Worm (Caenorhabditis elegans): ENCODE data around the gene ZK84.5.

Gene ZK84.5

ce11 chrII:6043166-6043565 lies 26.9 kb upstream of the ZK84.5 start, which contains the start of gene R12C12.10:
Gene R12C12.10 (minus strand): TSS chrII:6043266.
- TF ChIP-seq F22D6.2 (tag; optimal IDR thresholded peaks at IDR 0.05) (no peak), ztf-25 (GFP tag; IDR thresholded peaks at IDR 0.05) (no peak), nhr-120 (GFP tag; IDR thresholded peaks at IDR 0.05) (no peak), lin-40 (tag; optimal IDR thresholded peaks at IDR 0.05) (no peak), Y53G8AR.9 (GFP tag; conservative IDR thresholded peaks at IDR 0.05) (no peak), chd-7 (tag; optimal IDR thresholded peaks at IDR 0.05) (no peak), hrde-1 (tag; optimal IDR thresholded peaks at IDR 0.05; ENCODE audit: borderline replicate concordance) (no peak), pbrm-1 (GFP tag; IDR thresholded peaks at IDR 0.05) (no peak)

DNA sequence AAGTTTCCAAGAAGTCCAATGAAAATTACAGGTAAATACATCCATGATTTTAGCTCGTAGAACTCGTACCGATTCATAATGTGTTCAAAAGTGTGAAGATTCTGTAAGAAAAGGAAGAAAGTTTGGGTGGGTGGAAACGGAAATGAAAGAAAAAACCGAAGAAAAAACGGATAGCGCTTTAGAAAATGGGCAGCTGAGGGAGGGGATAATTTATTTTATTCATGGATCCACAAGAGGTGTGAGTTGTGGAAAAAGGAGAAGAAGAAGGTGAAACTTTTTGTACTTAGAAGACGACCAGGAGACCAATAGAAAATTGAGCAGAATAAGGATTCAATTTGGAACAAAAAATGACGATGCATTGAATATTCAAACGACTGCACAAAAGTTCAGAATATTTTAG lies 14.8 kb upstream of the ZK84.5 start, which contains the start of gene frpr-16:
TSS of gene frpr-16 (minus strand) at position 101 of the 400 bp plus-strand sequence.
- TF ChIP-seq nhr-120 (GFP tag; IDR thresholded peaks at IDR 0.05) (no peak), F49E8.2 (tag; optimal IDR thresholded peaks at IDR 0.05; ENCODE audit: insufficient read depth) (no peak)

DNA sequence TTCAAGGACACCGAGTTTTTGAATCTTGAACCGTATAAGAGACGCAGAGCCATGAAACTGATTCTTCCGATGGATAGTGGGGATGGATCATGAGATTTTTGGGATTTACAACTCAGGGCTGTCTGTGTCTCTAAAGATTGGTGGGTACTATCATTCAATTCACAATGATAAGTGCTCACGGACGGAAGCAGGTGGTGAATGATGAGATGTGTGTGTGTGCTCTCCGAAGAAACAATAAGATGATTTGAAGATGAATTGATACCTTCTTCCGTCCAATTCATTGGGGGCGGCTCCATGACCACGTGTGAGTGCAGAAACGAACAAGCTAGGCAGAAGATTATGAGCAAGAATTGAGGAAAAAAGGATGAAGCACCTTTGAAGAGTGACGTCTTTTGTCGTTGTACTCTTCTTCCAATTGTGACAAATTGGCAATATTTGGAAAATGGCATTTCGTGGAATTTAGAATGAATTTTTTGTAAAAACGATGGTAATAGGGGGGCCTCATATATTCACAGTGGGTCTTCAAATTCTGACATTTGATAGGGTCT lies 12.4 kb upstream of the ZK84.5 start:
- TF ChIP-seq dpl-1 (GFP tag; optimal IDR thresholded peaks at IDR 0.05) (no peak), F49E8.2 (tag; optimal IDR thresholded peaks at IDR 0.05; ENCODE audit: insufficient read depth) (no peak), ceh-79 (tag; optimal IDR thresholded peaks at IDR 0.05) (no peak), unc-62 (GFP tag; optimal IDR thresholded peaks at IDR 0.05) (no peak), dpff-1 (tag; optimal IDR thresholded peaks at IDR 0.05) (no peak), Y79H2A.3 (GFP tag; conservative IDR thresholded peaks at IDR 0.05) (no peak), D2030.7 (GFP tag; IDR thresholded peaks at IDR 0.05) (no peak), nhr-27 (tag; optimal IDR thresholded peaks at IDR 0.05) (no peak), lsl-1 (GFP tag; optimal IDR thresholded peaks at IDR 0.05) (no peak), aptf-2 (GFP tag; conservative IDR thresholded peaks at IDR 0.05) (no peak), Y53G8AR.9 (GFP tag; conservative IDR thresholded peaks at IDR 0.05) (no peak), K11D2.4 (GFP tag; IDR thresholded peaks at IDR 0.05) (no peak), B0019.2 (GFP tag; conservative IDR thresholded peaks at IDR 0.05) (no peak), pbrm-1 (GFP tag; IDR thresholded peaks at IDR 0.05) (no peak), ccch-3 (GFP tag; optimal IDR thresholded peaks at IDR 0.05) (no peak), ama-1 (optimal IDR thresholded peaks at IDR 0.05) (no peak), ama-1 (GFP tag; optimal IDR thresholded peaks at IDR 0.05) (no peak), die-1 (tag; optimal IDR thresholded peaks at IDR 0.05) (no peak), ceh-91 (GFP tag; IDR thresholded peaks at IDR 0.05) (no peak), him-1 (tag; optimal IDR thresholded peaks at IDR 0.05) (no peak)

DNA sequence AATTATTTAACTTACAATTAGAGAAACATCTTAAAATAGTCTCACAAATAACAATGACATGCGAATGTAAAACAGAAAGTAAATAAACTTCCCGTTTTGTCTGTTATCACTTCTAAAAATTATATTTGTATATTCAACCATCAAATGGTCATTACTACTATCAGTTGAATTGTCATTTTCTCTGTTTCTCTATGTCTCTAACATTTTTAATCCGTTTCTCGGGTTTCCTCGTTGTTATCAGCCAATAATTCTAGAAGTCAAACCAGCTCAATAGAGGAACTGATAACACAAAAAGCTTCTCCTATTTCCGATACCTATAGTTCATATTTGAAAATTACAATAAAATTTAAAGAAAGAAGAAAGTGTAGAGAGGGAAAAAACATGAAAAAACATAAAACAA lies 10.3 kb upstream of the ZK84.5 start:
- peak; percentile 94 for TF ChIP-seq nhr-80 (tag; optimal IDR thresholded peaks at IDR 0.05)
- peak; percentile 91 for TF ChIP-seq ets-4 (GFP tag; optimal IDR thresholded peaks at IDR 0.05)
- peak; percentile 33 for TF ChIP-seq atf-7 (tag; optimal IDR thresholded peaks at IDR 0.05)
- TF ChIP-seq F52B5.7 (tag; optimal IDR thresholded peaks at IDR 0.05): no peak
- no peak for TF ChIP-seq mel-28 (tag; optimal IDR thresholded peaks at IDR 0.05; ENCODE audit: borderline replicate concordance)
- peak; percentile 17 for TF ChIP-seq ztf-22 (GFP tag; optimal IDR thresholded peaks at IDR 0.05)
- TF ChIP-seq lin-40 (tag; optimal IDR thresholded peaks at IDR 0.05): peak; percentile 22
- TF ChIP-seq repo-1 (tag; optimal IDR thresholded peaks at IDR 0.05): no peak

ce11 chrII:6025647-6026046 lies 9.3 kb upstream of the ZK84.5 start:
- TF ChIP-seq unc-130 (GFP tag; optimal IDR thresholded peaks at IDR 0.05) (no peak), bed-2 (GFP tag; IDR thresholded peaks at IDR 0.05) (no peak), nhr-27 (tag; optimal IDR thresholded peaks at IDR 0.05) (no peak), nhr-80 (tag; optimal IDR thresholded peaks at IDR 0.05) (peak; percentile 40), rec-8 (tag; optimal IDR thresholded peaks at IDR 0.05) (no peak), ceh-79 (tag; optimal IDR thresholded peaks at IDR 0.05) (no peak), F52B5.7 (tag; optimal IDR thresholded peaks at IDR 0.05) (no peak)

Data from whole organism, young adult.